Fruit fly (Drosophila melanogaster): Measurements from ENCODE around the gene CstF64.

Gene CstF64

DNA sequence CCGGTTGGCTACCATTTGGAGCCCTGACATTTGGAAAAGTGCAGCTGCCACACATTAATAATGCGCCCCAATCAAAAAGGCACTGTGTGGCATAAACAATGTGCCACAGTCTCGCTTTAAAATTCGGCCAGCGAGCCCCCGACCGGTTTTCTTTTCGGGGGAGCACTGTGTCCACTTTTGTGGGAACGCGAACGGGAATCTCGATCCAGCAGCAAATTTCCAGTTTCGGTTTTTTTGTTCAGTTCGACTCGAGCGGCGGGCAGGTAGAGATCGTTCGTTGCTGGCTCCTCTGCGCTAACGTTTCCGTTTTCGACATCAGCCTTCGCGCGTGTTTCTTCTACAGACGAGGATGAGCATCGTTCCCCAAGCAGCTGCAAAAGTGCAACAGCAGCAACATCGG, 9.7 kb downstream of the CstF64 start, which contains the start of gene CG7702:
TSS of gene CG7702 (plus strand) at position 239 of the 400 bp plus-strand sequence.
- TF ChIP-seq CTCF (optimal IDR thresholded peaks at IDR 0.05) (no peak), CG8478 (optimal IDR thresholded peaks at IDR 0.05) (no peak)

DNA sequence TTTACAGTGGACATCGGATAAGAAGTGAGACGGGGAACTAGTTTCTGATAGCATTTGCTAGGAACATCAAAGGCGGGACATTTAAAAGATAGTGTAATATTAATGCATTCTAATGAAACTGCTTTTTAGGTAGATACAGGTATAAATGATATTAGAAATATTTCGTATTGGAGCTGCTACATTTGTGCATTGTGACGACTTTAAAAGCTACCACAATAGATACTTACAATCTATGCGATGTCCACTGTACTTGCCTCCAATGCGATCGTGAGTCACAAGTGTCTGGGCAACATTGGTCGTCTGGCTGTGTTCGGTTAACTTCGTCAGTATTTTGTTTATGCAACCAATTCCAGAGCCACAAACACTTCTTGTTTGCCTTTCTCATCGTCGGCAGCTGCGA, 10.4 kb downstream of the CstF64 start:
- TF ChIP-seq CG8478 (optimal IDR thresholded peaks at IDR 0.05) (no peak), CTCF (optimal IDR thresholded peaks at IDR 0.05) (no peak)

DNA sequence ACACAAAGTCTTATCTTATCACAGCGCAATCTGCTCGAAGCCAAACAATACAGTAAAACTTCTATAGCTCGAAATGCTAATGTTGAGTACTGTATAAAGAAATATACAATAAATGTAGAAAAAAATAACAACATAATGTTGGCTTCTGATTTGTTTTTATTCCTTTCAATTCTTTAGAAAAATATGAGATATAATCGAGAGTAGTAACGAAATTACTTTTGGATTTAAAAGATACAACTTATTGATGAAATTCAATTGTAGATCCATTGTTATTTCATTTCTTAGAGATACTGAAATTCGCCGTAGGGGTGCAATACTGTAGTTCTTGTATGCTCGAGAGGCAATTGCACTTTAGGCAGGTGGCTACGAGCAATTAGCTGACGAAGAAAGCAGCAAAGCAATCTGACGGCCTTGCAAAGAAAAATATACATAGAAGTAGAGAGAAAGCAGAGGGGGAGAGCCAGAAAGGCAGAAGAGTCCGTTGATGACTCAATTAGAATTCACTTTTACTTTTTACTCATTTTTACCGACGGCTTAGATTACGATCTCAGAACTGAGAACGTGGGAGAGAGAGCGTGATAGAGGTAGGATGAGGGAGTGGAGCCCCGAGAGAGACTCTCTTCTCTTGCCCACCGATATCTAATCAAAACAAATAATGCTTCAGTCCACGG, 11.2 kb downstream of the CstF64 start:
- no peak for TF ChIP-seq CTCF (optimal IDR thresholded peaks at IDR 0.05)
- TF ChIP-seq CG8478 (optimal IDR thresholded peaks at IDR 0.05): no peak

DNA sequence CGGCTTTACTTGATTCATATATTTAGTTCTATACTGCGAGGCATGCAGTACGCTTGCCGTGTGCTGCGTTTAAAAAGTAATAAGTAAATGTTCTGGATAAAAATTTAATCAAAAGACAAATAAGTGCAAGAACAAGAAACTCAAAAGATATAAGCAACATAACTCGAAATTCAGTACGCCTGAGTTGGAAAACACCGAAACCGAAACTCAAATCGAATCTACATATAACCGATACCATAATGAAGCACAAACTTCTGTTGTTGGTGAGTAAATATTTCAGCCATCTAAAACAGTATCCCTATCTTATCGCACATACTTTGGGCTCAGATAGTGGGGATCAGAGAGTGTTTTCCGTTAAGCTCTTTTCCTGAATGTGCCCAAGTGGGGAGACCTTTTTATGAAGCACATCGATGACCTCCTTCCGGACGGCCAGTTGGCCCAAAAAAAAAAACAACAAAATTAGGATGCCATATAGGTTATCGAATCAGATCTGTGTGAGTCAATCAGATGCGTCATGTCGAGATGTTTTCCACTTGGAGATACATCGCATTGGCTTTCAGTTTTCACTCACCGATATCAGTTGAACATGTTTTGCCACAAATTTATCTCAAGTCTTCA, 11.8 kb downstream of the CstF64 start, which contains the start of gene CG31230:
TSS of gene CG31230 (plus strand) at position 568 of the 618 bp plus-strand sequence.
- no peak for TF ChIP-seq CTCF (optimal IDR thresholded peaks at IDR 0.05)
- no peak for TF ChIP-seq CG8478 (optimal IDR thresholded peaks at IDR 0.05)

DNA sequence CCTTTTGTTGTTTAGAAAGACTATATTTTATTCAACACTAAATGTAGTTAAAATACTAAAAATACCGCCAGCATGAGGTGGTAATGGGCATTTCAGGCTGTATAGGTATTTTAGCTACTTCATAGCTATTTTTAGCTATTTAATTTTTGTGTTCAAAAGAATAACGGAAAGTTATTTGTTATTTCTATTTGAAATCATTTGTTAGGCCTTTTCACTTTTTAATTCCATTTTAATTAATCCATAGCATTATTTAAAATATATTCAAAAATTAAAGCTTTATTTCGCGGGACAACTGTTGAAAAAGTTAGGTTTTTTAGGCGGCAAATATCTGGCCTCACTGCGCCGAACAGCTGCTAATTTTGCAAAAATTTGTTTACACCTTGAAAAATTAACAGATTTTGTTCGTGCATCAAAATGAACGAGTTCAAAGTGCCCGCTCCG, 18.1 kb downstream of the CstF64 start, which contains the start of the genes dind and CG7706:
TSS of gene dind (minus strand) at position 40 of the 441 bp plus-strand sequence.
TSS of gene CG7706 (plus strand) at position 319 of the 441 bp plus-strand sequence.
- no peak for TF ChIP-seq CTCF (optimal IDR thresholded peaks at IDR 0.05)
- no peak for TF ChIP-seq CG8478 (optimal IDR thresholded peaks at IDR 0.05)

DNA sequence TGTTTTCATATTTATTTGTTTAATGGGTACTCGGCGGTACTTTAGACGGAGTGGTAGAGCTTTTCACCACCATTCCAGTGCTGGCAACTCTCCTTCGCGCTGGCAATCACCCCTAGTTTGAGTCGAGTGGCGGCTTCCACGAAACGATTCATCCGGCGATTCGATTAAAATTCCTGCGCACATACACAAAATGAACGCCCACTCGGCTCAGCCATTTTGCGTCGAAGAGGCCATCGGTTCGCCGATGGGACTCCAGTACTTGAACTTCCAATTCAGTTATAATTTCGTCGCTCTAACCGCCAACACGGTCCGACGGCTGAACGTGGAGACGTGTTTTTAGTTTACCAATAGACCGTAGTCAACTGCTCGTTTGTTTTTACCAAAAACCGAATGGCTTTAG, 20.9 kb downstream of the CstF64 start, which contains the start of the genes CG46318 and ChT:
TSS of gene CG46318 (plus strand) at position 273 of the 400 bp plus-strand sequence.
TSS of gene ChT (plus strand) at position 273 of the 400 bp plus-strand sequence.
- TF ChIP-seq CG8478 (optimal IDR thresholded peaks at IDR 0.05) (no peak), CTCF (optimal IDR thresholded peaks at IDR 0.05) (no peak)

DNA sequence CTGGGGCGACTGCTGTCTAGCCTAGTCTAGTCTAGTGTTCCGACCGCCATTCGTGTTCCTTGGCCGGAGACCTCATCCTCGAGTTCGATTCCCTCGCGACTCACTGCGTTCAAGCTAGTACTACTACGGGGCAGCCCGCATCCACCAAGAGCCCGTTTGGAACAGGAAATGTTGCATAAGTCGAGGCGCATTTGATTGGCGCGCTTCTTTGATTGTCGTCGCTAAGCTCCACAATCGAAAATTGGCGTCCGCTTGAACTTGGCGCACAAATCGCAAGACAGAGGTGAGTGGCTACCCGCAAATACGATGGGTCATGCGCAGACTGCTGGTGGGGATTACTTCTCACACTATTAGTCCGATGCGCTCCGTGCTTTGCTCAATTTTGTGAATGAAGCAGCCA, 21.6 kb downstream of the CstF64 start:
- TF ChIP-seq CG8478 (optimal IDR thresholded peaks at IDR 0.05): no peak
- no peak for TF ChIP-seq CTCF (optimal IDR thresholded peaks at IDR 0.05)

DNA sequence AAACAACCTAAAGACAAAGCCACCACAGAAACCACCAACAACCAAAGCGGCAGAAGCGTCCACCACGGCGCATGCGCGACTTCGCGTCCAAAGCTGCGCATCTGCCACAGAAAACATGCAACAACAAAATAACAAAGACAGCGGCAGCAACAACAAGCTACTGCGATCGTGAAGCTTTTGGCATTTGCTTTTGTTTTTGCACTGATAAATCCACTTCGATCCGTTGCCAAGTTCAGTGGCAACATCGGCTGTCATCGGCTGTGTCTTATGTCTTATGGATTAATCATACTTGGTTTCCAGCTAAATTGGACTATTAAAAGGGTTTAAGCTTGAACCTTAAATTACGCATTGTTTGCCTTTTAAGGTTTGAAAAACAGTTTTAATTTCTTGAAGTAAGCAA, 33.2 kb downstream of the CstF64 start, which contains the start of gene Muc91C:
TSS of gene Muc91C (minus strand) at position 101 of the 400 bp plus-strand sequence.
- TF ChIP-seq CG8478 (optimal IDR thresholded peaks at IDR 0.05): no peak
- TF ChIP-seq CTCF (optimal IDR thresholded peaks at IDR 0.05): no peak

DNA sequence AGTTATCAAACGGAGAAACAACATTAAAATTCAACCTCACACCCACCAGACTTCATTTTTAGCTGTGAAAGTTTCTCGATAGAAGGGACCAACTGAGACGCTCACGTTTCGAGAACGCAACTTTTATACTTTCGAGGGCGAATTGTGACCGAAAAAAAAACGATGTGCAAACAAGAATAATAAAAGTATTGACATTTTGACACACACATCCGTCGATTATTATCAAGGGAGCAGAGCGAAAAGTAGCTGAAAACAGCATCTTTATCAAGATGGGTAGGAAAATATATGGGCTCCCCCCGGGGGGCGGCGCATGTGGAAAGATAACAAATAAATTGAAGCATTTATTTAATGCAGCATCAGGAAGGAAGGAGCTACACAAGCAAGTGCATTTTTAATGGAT, 34.2 kb downstream of the CstF64 start, which contains the start of gene CG14300:
TSS of gene CG14300 (minus strand) at position 101 of the 400 bp plus-strand sequence.
- no peak for TF ChIP-seq CTCF (optimal IDR thresholded peaks at IDR 0.05)
- TF ChIP-seq CG8478 (optimal IDR thresholded peaks at IDR 0.05): no peak

DNA sequence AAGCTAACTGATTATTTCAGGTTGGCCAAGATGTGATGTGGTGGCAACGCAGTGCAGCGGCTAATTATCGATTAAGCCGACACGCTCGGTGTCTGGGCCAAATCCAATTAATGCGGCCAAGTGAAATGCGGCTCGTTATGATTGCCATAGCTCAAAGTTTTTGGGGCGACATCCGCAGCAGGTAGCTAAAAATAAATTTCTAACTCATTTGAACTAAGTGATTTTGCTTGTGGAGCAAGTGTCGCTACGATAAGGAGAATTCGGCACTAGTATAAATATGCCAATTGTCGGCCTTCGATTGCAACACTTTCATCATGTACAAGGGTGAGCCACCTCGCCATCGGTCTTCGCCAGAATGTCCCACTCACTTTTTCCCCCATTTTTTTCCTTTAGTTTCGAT, 35.5 kb downstream of the CstF64 start, which contains the start of gene CG34282:
TSS of gene CG34282 (plus strand) at position 301 of the 400 bp plus-strand sequence.
- TF ChIP-seq CTCF (optimal IDR thresholded peaks at IDR 0.05): no peak
- TF ChIP-seq CG8478 (optimal IDR thresholded peaks at IDR 0.05): no peak

DNA sequence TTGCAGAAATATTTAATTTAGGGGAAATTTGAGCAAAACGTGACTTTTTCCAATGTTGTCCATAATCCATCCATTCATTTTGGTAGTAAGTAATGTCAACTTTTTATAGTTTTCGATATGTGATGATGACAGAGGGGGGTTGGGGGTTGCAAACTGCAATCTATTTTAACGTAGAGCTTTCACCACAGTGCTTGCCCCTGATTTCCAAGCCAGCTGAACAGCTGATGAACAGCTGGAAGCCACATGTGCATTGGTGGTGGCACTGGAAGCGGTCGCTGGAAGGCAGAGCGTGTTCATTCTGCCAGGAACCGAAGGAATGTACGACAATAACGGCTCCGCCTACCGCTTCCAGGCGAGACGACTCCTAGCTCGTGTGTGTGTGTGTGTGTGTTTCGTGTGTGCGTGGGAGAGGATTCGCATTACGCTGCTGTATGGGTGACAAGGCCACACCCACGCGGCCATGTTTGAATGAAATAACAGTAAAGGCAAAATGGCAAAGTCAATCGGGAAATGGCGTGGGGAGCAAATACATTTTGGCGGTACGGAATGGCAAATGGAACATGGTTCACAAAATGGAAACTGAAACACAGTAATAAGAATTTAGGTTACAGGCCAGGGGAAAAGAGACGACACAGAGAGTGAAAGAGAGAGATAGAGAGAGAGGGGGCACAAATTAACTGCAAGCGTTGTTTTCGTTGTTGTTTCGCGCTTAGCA, 39.6 kb downstream of the CstF64 start:
- TF ChIP-seq CTCF (optimal IDR thresholded peaks at IDR 0.05) (no peak), CG8478 (optimal IDR thresholded peaks at IDR 0.05) (no peak)

DNA sequence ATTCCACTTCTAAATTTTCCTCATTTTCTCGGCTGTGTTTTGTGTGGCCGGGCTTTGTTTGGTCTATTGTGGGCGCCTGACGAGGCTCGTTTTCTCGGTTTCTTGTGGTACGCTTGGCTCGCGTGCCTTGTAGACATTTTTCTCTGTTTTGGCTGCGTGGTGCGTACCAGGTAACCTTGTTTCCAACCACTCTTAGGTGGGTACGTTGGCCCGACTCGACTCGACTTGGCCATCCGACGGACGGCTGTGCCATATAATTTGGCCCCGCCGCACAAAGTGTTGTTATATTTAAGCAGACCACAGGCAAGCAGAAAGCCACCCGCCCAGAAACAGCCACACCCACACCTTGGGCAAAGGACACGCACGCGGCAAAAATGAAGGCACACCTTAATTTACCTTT, 44.1 kb downstream of the CstF64 start:
- TF ChIP-seq CTCF (optimal IDR thresholded peaks at IDR 0.05): no peak
- TF ChIP-seq CG8478 (optimal IDR thresholded peaks at IDR 0.05): no peak

DNA sequence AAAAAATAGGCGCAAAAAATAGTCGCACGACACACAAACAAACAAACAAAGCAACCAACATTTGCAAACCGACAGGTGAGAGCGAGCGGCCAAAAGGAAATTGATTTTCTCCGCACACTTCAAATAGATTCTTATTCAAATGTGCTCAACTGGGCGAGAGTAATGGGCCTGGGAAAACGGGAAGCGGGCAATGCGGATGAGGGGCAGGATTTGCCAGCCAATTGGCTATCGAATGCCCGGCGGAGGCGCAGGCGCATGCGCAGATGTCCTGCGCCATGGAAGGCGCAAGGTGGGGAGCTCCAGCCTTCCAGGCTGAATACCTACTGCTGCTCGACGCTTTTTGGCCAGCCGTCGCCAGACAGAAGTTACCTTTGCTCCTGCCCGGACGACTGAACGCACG, 45.7 kb downstream of the CstF64 start, which contains the start of the genes ChAT and VAChT:
TSS of gene ChAT (plus strand) at position 352 of the 400 bp plus-strand sequence.
TSS of gene VAChT (plus strand) at position 352 of the 400 bp plus-strand sequence.
- TF ChIP-seq CG8478 (optimal IDR thresholded peaks at IDR 0.05): no peak
- TF ChIP-seq CTCF (optimal IDR thresholded peaks at IDR 0.05): no peak

DNA sequence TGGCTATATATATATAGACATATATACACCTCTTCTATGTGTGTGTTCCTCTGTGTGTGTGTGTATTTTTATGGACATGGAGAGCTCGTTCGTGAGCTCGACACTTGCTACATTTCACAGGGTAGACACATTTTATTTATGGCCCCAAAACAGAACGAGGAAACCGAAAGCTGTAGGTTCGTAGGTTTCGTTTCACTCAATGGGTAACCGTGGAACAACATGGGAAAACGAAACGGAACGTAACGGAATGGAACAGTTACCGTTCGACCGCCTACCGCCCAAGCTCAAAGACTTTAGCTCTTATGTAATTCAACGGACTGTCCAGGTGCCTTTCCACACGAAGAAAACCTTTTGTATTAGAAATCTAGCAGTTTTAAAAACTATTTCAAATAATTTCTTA, 46.9 kb downstream of the CstF64 start:
- TF ChIP-seq CTCF (optimal IDR thresholded peaks at IDR 0.05) (no peak), CG8478 (optimal IDR thresholded peaks at IDR 0.05) (no peak)

DNA sequence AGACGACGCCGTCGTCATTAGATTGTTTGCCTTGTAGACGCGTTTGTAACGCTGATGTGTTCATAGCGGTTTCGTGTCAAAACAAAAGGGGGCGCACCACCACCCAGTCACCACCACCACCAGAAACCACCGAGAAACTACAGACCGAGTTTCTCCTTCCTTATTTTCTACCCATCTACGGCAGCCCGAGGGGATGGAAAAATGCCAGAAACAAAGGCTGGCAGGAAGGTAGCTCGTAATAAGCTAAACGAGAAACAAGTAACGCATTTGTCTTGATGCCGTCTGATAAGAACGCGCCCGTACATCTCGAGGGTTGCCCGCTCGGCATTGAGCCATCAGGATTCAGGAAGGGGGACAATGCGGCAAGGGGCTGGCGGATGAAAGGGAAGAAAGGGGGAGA, 48.1 kb downstream of the CstF64 start:
- TF ChIP-seq CTCF (optimal IDR thresholded peaks at IDR 0.05) (no peak), CG8478 (optimal IDR thresholded peaks at IDR 0.05) (no peak)
